Fruit fly (Drosophila melanogaster): Measurements from ENCODE around the gene emc.

The emc gene

DNA sequence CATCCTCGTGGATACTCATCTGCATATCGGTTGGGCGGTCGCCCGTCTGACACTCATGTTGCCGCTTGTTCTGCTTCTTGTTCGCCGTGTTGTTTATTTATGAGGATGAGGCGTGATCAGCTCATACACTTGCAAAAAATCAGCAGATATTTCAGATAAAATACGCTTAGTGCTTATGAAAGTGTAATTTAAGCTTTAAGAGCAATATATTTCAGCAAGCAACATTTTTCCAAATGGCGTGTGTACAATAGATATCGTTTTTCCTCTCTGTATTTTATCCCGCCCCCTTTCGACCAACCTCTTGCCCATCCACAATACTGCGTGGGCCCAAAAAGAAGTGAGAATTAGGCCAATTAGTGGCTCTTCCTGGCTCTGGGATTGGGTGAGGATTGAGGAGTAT lies 23.0 kb downstream of the emc start (continued):
- TF ChIP-seq hbn (GFP tag; IDR thresholded peaks at IDR 0.05; ENCODE audit: partially characterized antibody), result no peak
- peak; percentile 55 for TF ChIP-seq CG14710 (tag; optimal IDR thresholded peaks at IDR 0.05)
- peak; percentile 39 for TF ChIP-seq CG12391 (tag; optimal IDR thresholded peaks at IDR 0.05)
- peak; percentile 71 for TF ChIP-seq CG18262 (tag; optimal IDR thresholded peaks at IDR 0.05)
- peak; percentile 68 for TF ChIP-seq dmrt99B (tag; optimal IDR thresholded peaks at IDR 0.05)
- peak; percentile 36; the same call in 1 of the 2 replicates for TF ChIP-seq CG4730 (GFP tag; IDR thresholded peaks at IDR 0.05)
- TF ChIP-seq CG1832 (GFP tag; optimal IDR thresholded peaks at IDR 0.05), result no peak
- no peak for TF ChIP-seq bbx (GFP tag; IDR thresholded peaks at IDR 0.05; ENCODE audit: partially characterized antibody)
- TF ChIP-seq CG13287 (GFP tag; IDR thresholded peaks at IDR 0.05; ENCODE audit: partially characterized antibody), result no peak
- TF ChIP-seq ato (GFP tag; IDR thresholded peaks at IDR 0.05; ENCODE audit: partially characterized antibody), result no peak
- no peak for TF ChIP-seq crol (GFP tag; IDR thresholded peaks at IDR 0.05)
- TF ChIP-seq pnt (GFP tag; optimal IDR thresholded peaks at IDR 0.05), result peak; percentile 52
- TF ChIP-seq ERR (GFP tag; optimal IDR thresholded peaks at IDR 0.05), result no peak
- TF ChIP-seq bsh (GFP tag; optimal IDR thresholded peaks at IDR 0.05), result peak in 1 of 2 experiments; percentile 79
- peak; percentile 54; the same call in 1 of the 2 replicates for TF ChIP-seq CG32772 (GFP tag; IDR thresholded peaks at IDR 0.05)
- TF ChIP-seq Gug (GFP tag; IDR thresholded peaks at IDR 0.05), result peak; percentile 47; the same call in 3 of the 4 replicates
- TF ChIP-seq peb (GFP tag; IDR thresholded peaks at IDR 0.05), result peak; percentile 51
- TF ChIP-seq chif (GFP tag; optimal IDR thresholded peaks at IDR 0.05), result peak in 1 of 2 experiments; percentile 16
- TF ChIP-seq maf-S (GFP tag; optimal IDR thresholded peaks at IDR 0.05), result no peak
- TF ChIP-seq emc (GFP tag; optimal IDR thresholded peaks at IDR 0.05), result no peak
- no peak for TF ChIP-seq Deaf1 (tag; optimal IDR thresholded peaks at IDR 0.05)
- peak; percentile 41 for TF ChIP-seq dmrt11E (tag; optimal IDR thresholded peaks at IDR 0.05)
- peak; percentile 93 for TF ChIP-seq sens (GFP tag)
- peak; percentile 32 for TF ChIP-seq Ets65A (GFP tag)
- TF ChIP-seq Dip3 (GFP tag; optimal IDR thresholded peaks at IDR 0.05), result no peak
- TF ChIP-seq Oaz (GFP tag; IDR thresholded peaks at IDR 0.05), result no peak
- TF ChIP-seq hb (GFP tag; IDR thresholded peaks at IDR 0.05; ENCODE audit: partially characterized antibody), result no peak
- no peak for TF ChIP-seq Hmr (GFP tag; optimal IDR thresholded peaks at IDR 0.05)
- peak; percentile 69 for TF ChIP-seq CG15601 (tag; optimal IDR thresholded peaks at IDR 0.05)
- TF ChIP-seq cas (GFP tag; IDR thresholded peaks at IDR 0.05), result no peak
- TF ChIP-seq CG7357 (GFP tag; IDR thresholded peaks at IDR 0.05), result peak; percentile 43; the same call in 1 of the 3 replicates
- peak; percentile 20 for TF ChIP-seq CG2875 (GFP tag; optimal IDR thresholded peaks at IDR 0.05)
- TF ChIP-seq trh (GFP tag; optimal IDR thresholded peaks at IDR 0.05), result no peak
- peak; percentile 18 for TF ChIP-seq CG4424 (GFP tag; optimal IDR thresholded peaks at IDR 0.05)
- TF ChIP-seq CG8388 (GFP tag; optimal IDR thresholded peaks at IDR 0.05), result peak; percentile 40
- TF ChIP-seq CG4328 (GFP tag; optimal IDR thresholded peaks at IDR 0.05), result no peak
- no peak for TF ChIP-seq unc-4 (GFP tag; IDR thresholded peaks at IDR 0.05; ENCODE audit: partially characterized antibody)
- peak; percentile 60; the same call in 1 of the 2 replicates for TF ChIP-seq sim (GFP tag; IDR thresholded peaks at IDR 0.05)
- no peak for TF ChIP-seq chn (GFP tag; optimal IDR thresholded peaks at IDR 0.05)
- TF ChIP-seq Antp (GFP tag; optimal IDR thresholded peaks at IDR 0.05), result peak; percentile 49
- no peak for TF ChIP-seq CG2889 (GFP tag; IDR thresholded peaks at IDR 0.05)
- peak; percentile 39; the same call in 1 of the 2 replicates for TF ChIP-seq chm (GFP tag; IDR thresholded peaks at IDR 0.05)
- no peak for TF ChIP-seq sc (optimal IDR thresholded peaks at IDR 0.05)
- TF ChIP-seq sc (GFP tag; optimal IDR thresholded peaks at IDR 0.05), result peak; percentile 23
- TF ChIP-seq sisA (GFP tag; IDR thresholded peaks at IDR 0.05), result peak; percentile 59; the same call in 1 of the 2 replicates
- TF ChIP-seq CG18476 (GFP tag; optimal IDR thresholded peaks at IDR 0.05), result peak; percentile 19
- TF ChIP-seq CoRest (tag; optimal IDR thresholded peaks at IDR 0.05), result peak; percentile 52
- no peak for TF ChIP-seq CG10565 (GFP tag; optimal IDR thresholded peaks at IDR 0.05)
- peak; percentile 58 for TF ChIP-seq CG14667 (GFP tag; IDR thresholded peaks at IDR 0.05)
- TF ChIP-seq CG31224 (GFP tag; IDR thresholded peaks at IDR 0.05), result no peak
- TF ChIP-seq run (tag; optimal IDR thresholded peaks at IDR 0.05), result no peak
